Fruit fly (Drosophila melanogaster) whole organism, embryonic: ENCODE data around the gene Irk1.

Source experiments
- CG13296 ChIP-seq: fragments of 200-800 bp; sonication (Bioruptor generic); optimal IDR thresholded peaks from 3 replicates; lab custom pipeline; 2018; ENCODE audit warnings: missing biosample characterization, mild to moderate bottlenecking, missing genetic modification characterization
- CG3065 ChIP-seq: fragments of 200-800 bp; sonication (Bioruptor generic); optimal IDR thresholded peaks from 2 replicates; lab custom pipeline; 2016; ENCODE audit warnings: missing biosample characterization, missing genetic modification characterization
- CG32772 ChIP-seq: fragments of 200-800 bp; sonication (Bioruptor generic); IDR thresholded peaks from 2 replicates; pipeline ENCODE4 v1.3.6; 2022; ENCODE audit warnings: missing biosample characterization, missing genetic modification characterization
- CG4820 ChIP-seq: fragments of 200-800 bp; sonication (Bioruptor generic); optimal IDR thresholded peaks from 3 replicates; lab custom pipeline; 2016; ENCODE audit warnings: missing biosample characterization, missing genetic modification characterization
- CG5180 ChIP-seq: fragments of 200-800 bp; sonication (Bioruptor generic); optimal IDR thresholded peaks from 3 replicates; lab custom pipeline; 2017; ENCODE audit warnings: missing biosample characterization, missing genetic modification characterization, mild to moderate bottlenecking, moderate library complexity, missing genetic modification reagents
- CG5245 ChIP-seq: fragments of 200-800 bp; sonication (Bioruptor generic); optimal IDR thresholded peaks from 3 replicates; lab custom pipeline; 2016; ENCODE audit warnings: missing biosample characterization, missing genetic modification characterization
- CG6254 ChIP-seq: fragments of 200-800 bp; sonication (Bioruptor generic); optimal IDR thresholded peaks from 3 replicates; lab custom pipeline; 2017; ENCODE audit warnings: mild to moderate bottlenecking, missing biosample characterization, missing genetic modification reagents, missing genetic modification characterization
- CG6272 ChIP-seq: fragments of 200-800 bp; sonication (Bioruptor generic); IDR thresholded peaks from 2 replicates; pipeline ENCODE4 v1.3.6; 2022; ENCODE audit warnings: missing biosample characterization, missing genetic modification characterization
- CG7357 ChIP-seq: fragments of 200-800 bp; sonication (Bioruptor generic); IDR thresholded peaks from 3 replicates; pipeline ENCODE4 v1.3.6; 2022; ENCODE audit warnings: missing biosample characterization, missing genetic modification characterization
- CG7372 ChIP-seq: fragments of 200-800 bp; sonication (Bioruptor generic); IDR thresholded peaks from 2 replicates; pipeline ENCODE4 v1.3.6; 2022; ENCODE audit warnings: missing biosample characterization, missing genetic modification characterization
- CG7839 ChIP-seq: fragments of 200-800 bp; sonication (Bioruptor generic); optimal IDR thresholded peaks from 3 replicates; lab custom pipeline; 2018; ENCODE audit warnings: missing biosample characterization, mild to moderate bottlenecking, missing genetic modification characterization, moderate library complexity
- CG8478 ChIP-seq: fragments of >200 bp; optimal IDR thresholded peaks from 2 replicates; lab custom pipeline; 2018
- CG8944 ChIP-seq: fragments of 200-800 bp; sonication (Bioruptor generic); optimal IDR thresholded peaks from 3 replicates; lab custom pipeline; 2016; ENCODE audit warnings: missing biosample characterization, missing genetic modification characterization
- CG9437 ChIP-seq: fragments of 200-800 bp; sonication (Bioruptor generic); optimal IDR thresholded peaks from 2 replicates; lab custom pipeline; 2018; ENCODE audit warnings: missing biosample characterization, mild to moderate bottlenecking, missing genetic modification characterization
- CG9727 ChIP-seq: fragments of 200-800 bp; sonication (Bioruptor generic); optimal IDR thresholded peaks from 3 replicates; lab custom pipeline; 2017; ENCODE audit warnings: missing biosample characterization, mild to moderate bottlenecking, missing genetic modification characterization
- CG9876 ChIP-seq: fragments of 200-800 bp; sonication (Bioruptor generic); optimal IDR thresholded peaks from 2 replicates; lab custom pipeline; 2016; ENCODE audit warnings: missing biosample characterization, missing genetic modification characterization
- CG9932 ChIP-seq: fragments of 200-800 bp; sonication (Bioruptor generic); IDR thresholded peaks from 2 replicates; pipeline ENCODE4 v1.3.6; 2022; ENCODE audit warnings: missing biosample characterization, missing genetic modification characterization
- CrebB ChIP-seq: fragments of 200-800 bp; sonication (Bioruptor generic); optimal IDR thresholded peaks from 3 replicates; lab custom pipeline; 2018; ENCODE audit warnings: missing biosample characterization, mild to moderate bottlenecking, missing genetic modification characterization
- D19B ChIP-seq: fragments of 200-800 bp; sonication (Bioruptor generic); optimal IDR thresholded peaks from 2 replicates; lab custom pipeline; 2017; ENCODE audit warnings: missing biosample characterization, mild to moderate bottlenecking, missing genetic modification characterization
- Dbx ChIP-seq: fragments of 200-800 bp; sonication (Bioruptor generic); IDR thresholded peaks from 3 replicates; pipeline ENCODE4 v1.3.6; 2022; ENCODE audit warnings: missing biosample characterization, missing genetic modification characterization
- Ets65A ChIP-seq: fragments of 200-800 bp; sonication (Bioruptor generic); peaks from one replicate; lab custom pipeline; 2016; ENCODE audit warnings: missing biosample characterization, missing genetic modification characterization
- HLH3B ChIP-seq: fragments of 200-800 bp; sonication (Bioruptor generic); IDR thresholded peaks from 2 replicates; pipeline ENCODE4 v1.3.6; 2022; ENCODE audit warnings: missing biosample characterization, missing genetic modification characterization
- Nf-YA ChIP-seq: fragments of 200-800 bp; sonication (Bioruptor generic); IDR thresholded peaks from 2 replicates; pipeline ENCODE4 v1.3.6; 2022; ENCODE audit warnings: missing biosample characterization, missing genetic modification characterization
- Oaz ChIP-seq: fragments of 200-800 bp; sonication (Bioruptor generic); IDR thresholded peaks from 2 replicates; pipeline ENCODE4 v1.3.6; 2022; ENCODE audit warnings: missing biosample characterization, missing genetic modification characterization
- PHDP ChIP-seq: fragments of 200-800 bp; sonication (Bioruptor generic); optimal IDR thresholded peaks from 3 replicates; lab custom pipeline; 2018; ENCODE audit warnings: missing biosample characterization, mild to moderate bottlenecking, missing genetic modification characterization, moderate library complexity
- al ChIP-seq: fragments of 200-800 bp; sonication (Bioruptor generic); IDR thresholded peaks from 2 replicates; pipeline ENCODE4 v1.3.6; 2022; ENCODE audit warnings: missing biosample characterization, missing genetic modification characterization
- amos ChIP-seq: fragments of 200-800 bp; sonication (Bioruptor generic); IDR thresholded peaks from 2 replicates; pipeline ENCODE4 v1.3.6; 2022; ENCODE audit warnings: missing biosample characterization, missing genetic modification characterization; ENCODE audit not compliant: partially characterized antibody
- bowl ChIP-seq: fragments of 200-800 bp; sonication (Bioruptor generic); IDR thresholded peaks from 2 replicates; pipeline ENCODE4 v1.3.6; 2022; ENCODE audit warnings: missing biosample characterization, missing genetic modification characterization
- chn ChIP-seq: fragments of 200-800 bp; sonication (Bioruptor generic); optimal IDR thresholded peaks from 2 replicates; lab custom pipeline; 2016; ENCODE audit warnings: missing biosample characterization, missing genetic modification characterization
- croc ChIP-seq: fragments of 200-800 bp; sonication (Bioruptor generic); conservative IDR thresholded peaks from 3 replicates; pipeline ENCODE4 v1.3.6; 2022; ENCODE audit warnings: missing biosample characterization, missing genetic modification characterization
- crp ChIP-seq, 2 experiments: fragments of 200-800 bp; sonication (Bioruptor generic); optimal IDR thresholded peaks; 2 replicates in 1 of 2; 3 replicates in 1 of 2; lab custom pipeline; 2017; ENCODE audit warnings: missing biosample characterization in 2 of 2, missing genetic modification characterization in 2 of 2, mild to moderate bottlenecking in 1 of 2, moderate library complexity in 1 of 2
- dan ChIP-seq: fragments of 200-800 bp; sonication (Bioruptor generic); IDR thresholded peaks from 2 replicates; pipeline ENCODE4 v1.3.6; 2022; ENCODE audit warnings: missing biosample characterization, missing genetic modification characterization
- dysf ChIP-seq: fragments of 200-800 bp; sonication (Bioruptor generic); IDR thresholded peaks from 3 replicates; pipeline ENCODE4 v1.3.6; 2022; ENCODE audit warnings: missing biosample characterization, missing genetic modification characterization
- eyg ChIP-seq: fragments of 200-800 bp; sonication (Bioruptor generic); optimal IDR thresholded peaks from 3 replicates; lab custom pipeline; 2016; ENCODE audit warnings: missing biosample characterization, missing genetic modification characterization
- fd3F ChIP-seq: fragments of 200-800 bp; sonication (Bioruptor generic); optimal IDR thresholded peaks from 2 replicates; lab custom pipeline; 2018; ENCODE audit warnings: missing biosample characterization, mild to moderate bottlenecking, missing genetic modification characterization, moderate library complexity
- fu2 ChIP-seq: fragments of 200-800 bp; sonication (Bioruptor generic); optimal IDR thresholded peaks from 2 replicates; lab custom pipeline; 2016; ENCODE audit warnings: missing biosample characterization, missing genetic modification characterization
- gt ChIP-seq: fragments of 200-800 bp; sonication (Bioruptor generic); IDR thresholded peaks from 2 replicates; pipeline ENCODE4 v1.3.6; 2022; ENCODE audit warnings: missing biosample characterization, missing genetic modification characterization
- her ChIP-seq: fragments of 200-800 bp; sonication (Bioruptor generic); optimal IDR thresholded peaks from 2 replicates; lab custom pipeline; 2016; ENCODE audit warnings: missing biosample characterization, missing genetic modification characterization
- insv ChIP-seq, 2 experiments: fragments of 200-800 bp; sonication (Bioruptor generic); optimal IDR thresholded peaks; 3 replicates each; lab custom pipeline; 2016 to 2018; ENCODE audit warnings: missing biosample characterization in 2 of 2, missing genetic modification characterization in 2 of 2
- jing ChIP-seq: fragments of 200-800 bp; sonication (Bioruptor generic); optimal IDR thresholded peaks from 2 replicates; lab custom pipeline; 2018; ENCODE audit warnings: missing biosample characterization, mild to moderate bottlenecking, missing genetic modification characterization
- nau ChIP-seq: fragments of 200-800 bp; sonication (Bioruptor generic); optimal IDR thresholded peaks from 3 replicates; lab custom pipeline; 2017; ENCODE audit warnings: missing biosample characterization, mild to moderate bottlenecking, missing genetic modification characterization, missing genetic modification reagents
- pum ChIP-seq: fragments of 200-800 bp; sonication (Bioruptor generic); optimal IDR thresholded peaks from 2 replicates; lab custom pipeline; 2016; ENCODE audit warnings: missing biosample characterization, missing genetic modification characterization
- salm ChIP-seq: fragments of 200-800 bp; sonication (Bioruptor generic); optimal IDR thresholded peaks from 2 replicates; lab custom pipeline; 2018; ENCODE audit warnings: missing biosample characterization, mild to moderate bottlenecking, missing genetic modification characterization
- sd ChIP-seq: fragments of 200-800 bp; sonication (Bioruptor generic); optimal IDR thresholded peaks from 3 replicates; lab custom pipeline; 2018; ENCODE audit warnings: missing biosample characterization, mild to moderate bottlenecking, missing genetic modification characterization, moderate library complexity
- sens ChIP-seq: fragments of 200-800 bp; sonication (Bioruptor generic); peaks from one replicate; lab custom pipeline; 2016; ENCODE audit warnings: missing biosample characterization, missing genetic modification characterization
- tna ChIP-seq: fragments of 200-800 bp; sonication (Bioruptor generic); IDR thresholded peaks from 2 replicates; pipeline ENCODE4 v1.3.6; 2022; ENCODE audit warnings: missing biosample characterization, missing genetic modification characterization; ENCODE audit not compliant: partially characterized antibody
- trh ChIP-seq: fragments of 200-800 bp; sonication (Bioruptor generic); optimal IDR thresholded peaks from 2 replicates; lab custom pipeline; 2016; ENCODE audit warnings: missing biosample characterization, missing genetic modification characterization
- unpg ChIP-seq: fragments of 200-800 bp; sonication (Bioruptor generic); optimal IDR thresholded peaks from 3 replicates; lab custom pipeline; 2018; ENCODE audit warnings: missing biosample characterization, mild to moderate bottlenecking, missing genetic modification characterization, moderate library complexity
- wek ChIP-seq: fragments of 200-800 bp; sonication (Bioruptor generic); optimal IDR thresholded peaks from 3 replicates; lab custom pipeline; 2018; ENCODE audit warnings: missing biosample characterization, mild to moderate bottlenecking, missing genetic modification characterization, moderate library complexity
- z ChIP-seq: fragments of 200-800 bp; sonication (Bioruptor generic); IDR thresholded peaks from 3 replicates; pipeline ENCODE4 v1.3.6; 2022; ENCODE audit warnings: missing biosample characterization, missing genetic modification characterization

Gene Irk1

dm6 chr3R:23141113-23141512, 27.0 kb upstream of the Irk1 start:
- TF ChIP-seq Dbx (GFP tag; lab: Robert Waterston, UW) = 0 out of 3 replicates have a peak, but pooled peaks have one; percentile 19
- TF ChIP-seq crp (GFP tag; optimal IDR thresholded peaks at IDR 0.05; lab: Kevin White, UChicago) = no peak
- TF ChIP-seq CG7372 = peak; percentile 68
- no peak for TF ChIP-seq PHDP (tag; lab: Kevin White, UChicago)
- TF ChIP-seq Ets65A (GFP tag; lab: Kevin White, UChicago) = peak; percentile 79
- TF ChIP-seq CG9727 (GFP tag; lab: Kevin White, UChicago) = no peak
- peak; percentile 36 for TF ChIP-seq sens (GFP tag; lab: Kevin White, UChicago)
- TF ChIP-seq CG8478 (lab: Kevin White, UChicago) = peak; percentile 38
- TF ChIP-seq CG3065 (GFP tag; lab: Kevin White, UChicago) = no peak
- TF ChIP-seq, all 482 proteins: peak for 5

dm6 chr3R:23141678-23142338, 26.3 kb upstream of the Irk1 start, which contains the start of gene hh:
TSS of gene hh (minus strand) at chr3R:23141906.
- TF ChIP-seq jing (GFP tag; lab: Kevin White, UChicago) (no peak), amos (no peak), sd (peak; percentile 40), fd3F (GFP tag; lab: Kevin White, UChicago) (no peak), al (GFP tag; lab: Robert Waterston, UW) (no peak), HLH3B (GFP tag; lab: Robert Waterston, UW) (no peak), chn (GFP tag; lab: Kevin White, UChicago) (no peak), CG6272 (GFP tag; lab: Robert Waterston, UW) (no peak), Nf-YA (GFP tag; lab: Robert Waterston, UW) (no peak), CrebB (tag; lab: Kevin White, UChicago) (no peak), dan (GFP tag; lab: Robert Waterston, UW) (no peak), CG9932 (GFP tag; lab: Robert Waterston, UW) (no peak), CG8944 (GFP tag; lab: Kevin White, UChicago) (no peak), tna (no peak), wek (GFP tag; lab: Kevin White, UChicago) (no peak), PHDP (tag; lab: Kevin White, UChicago) (no peak), CG5245 (GFP tag; lab: Kevin White, UChicago) (no peak), nau (GFP tag; lab: Kevin White, UChicago) (no peak), CG6254 (no peak), CG7839 (tag; lab: Kevin White, UChicago) (no peak), gt (GFP tag; lab: Robert Waterston, UW) (no peak), CG7357 (no peak), dysf (GFP tag; lab: Robert Waterston, UW) (no peak), CG5180 (GFP tag; lab: Kevin White, UChicago) (peak; percentile 54), CG32772 (GFP tag; lab: Robert Waterston, UW) (no peak), CG13296 (GFP tag; lab: Kevin White, UChicago) (no peak), trh (GFP tag; lab: Kevin White, UChicago) (no peak), bowl (GFP tag; lab: Robert Waterston, UW) (no peak), CG4820 (GFP tag; lab: Kevin White, UChicago) (no peak), eyg (GFP tag; lab: Kevin White, UChicago) (no peak), CG9437 (GFP tag; lab: Kevin White, UChicago) (no peak), her (no peak), croc (GFP tag; lab: Robert Waterston, UW) (no peak), D19B (no peak), salm (tag; lab: Kevin White, UChicago) (no peak), insv (GFP tag; optimal IDR thresholded peaks at IDR 0.05; lab: Kevin White, UChicago) (peak in 1 of 2 experiments; percentile 71), Oaz (GFP tag; lab: Robert Waterston, UW) (no peak), CG9876 (GFP tag; lab: Kevin White, UChicago) (no peak), z (GFP tag; lab: Robert Waterston, UW) (peak; percentile 91), unpg (no peak), fu2 (GFP tag; lab: Kevin White, UChicago) (no peak), pum (no peak)
